Worm (Caenorhabditis elegans): ENCODE measurements around the gene bus-2.

The bus-2 gene

ce11 chrIV:1711029-1711489 is 11.4 kb downstream of the bus-2 start, which contains the start of gene rpi-2 (continued):
- TF ChIP-seq ceh-79 (tag; optimal IDR thresholded peaks at IDR 0.05), result peak; percentile 83
- TF ChIP-seq madf-6 (GFP tag; IDR thresholded peaks at IDR 0.05), result peak; percentile 88
- no peak for TF ChIP-seq ztf-22 (GFP tag; optimal IDR thresholded peaks at IDR 0.05)
- peak; percentile 58 for TF ChIP-seq Y53F4B.3 (GFP tag; IDR thresholded peaks at IDR 0.05)
- TF ChIP-seq zim-3 (tag; optimal IDR thresholded peaks at IDR 0.05), result peak; percentile 92
- no peak for TF ChIP-seq B0019.2 (GFP tag; conservative IDR thresholded peaks at IDR 0.05)
- peak; percentile 93 for TF ChIP-seq egl-44 (GFP tag; IDR thresholded peaks at IDR 0.05)
- peak; percentile 78 for TF ChIP-seq atf-7 (tag; optimal IDR thresholded peaks at IDR 0.05)
- TF ChIP-seq ekl-4 (GFP tag; IDR thresholded peaks at IDR 0.05), result peak; percentile 96
- 0 out of 2 replicates have a peak, but pooled peaks have one; percentile 21 for TF ChIP-seq sea-2 (GFP tag; IDR thresholded peaks at IDR 0.05)
- TF ChIP-seq tlf-1 (GFP tag; optimal IDR thresholded peaks at IDR 0.05), result peak; percentile 92
- TF ChIP-seq die-1 (tag; optimal IDR thresholded peaks at IDR 0.05), result peak; percentile 71
- TF ChIP-seq ztf-25 (GFP tag; IDR thresholded peaks at IDR 0.05), result no peak
- TF ChIP-seq K11D2.4 (GFP tag; IDR thresholded peaks at IDR 0.05), result peak; percentile 67; the same call in 1 of the 2 replicates
- no peak for TF ChIP-seq egrh-3 (GFP tag; IDR thresholded peaks at IDR 0.05)
- no peak for TF ChIP-seq bed-2 (GFP tag; IDR thresholded peaks at IDR 0.05)
- TF ChIP-seq ceh-91 (GFP tag; IDR thresholded peaks at IDR 0.05), result peak; percentile 45; the same call in 1 of the 2 replicates
- TF ChIP-seq K12H6.12 (tag; optimal IDR thresholded peaks at IDR 0.05), result peak; percentile 42
- TF ChIP-seq sptf-2 (GFP tag; optimal IDR thresholded peaks at IDR 0.05), result no peak
- TF ChIP-seq F57A8.1 (GFP tag; optimal IDR thresholded peaks at IDR 0.05), result no peak
- peak; percentile 92 for TF ChIP-seq F39B2.1 (GFP tag; IDR thresholded peaks at IDR 0.05)
- TF ChIP-seq tbp1 (GFP tag; optimal IDR thresholded peaks at IDR 0.05), result peak; percentile 70
- no peak for TF ChIP-seq rpc-1 (optimal IDR thresholded peaks at IDR 0.05)
- TF ChIP-seq rpc-1 (tag; optimal IDR thresholded peaks at IDR 0.05), result no peak
- peak; percentile 68 for TF ChIP-seq lsl-1 (GFP tag; optimal IDR thresholded peaks at IDR 0.05)
- TF ChIP-seq B0336.3 (GFP tag; IDR thresholded peaks at IDR 0.05), result peak; percentile 97
- TF ChIP-seq F37B4.10 (GFP tag; IDR thresholded peaks at IDR 0.05), result 0 out of 2 replicates have a peak, but pooled peaks have one; percentile 38
- TF ChIP-seq ceh-40 (GFP tag; IDR thresholded peaks at IDR 0.05), result peak; percentile 94
- TF ChIP-seq let-526 (GFP tag; IDR thresholded peaks at IDR 0.05), result 0 out of 2 replicates have a peak, but pooled peaks have one; percentile 59
- TF ChIP-seq F33H1.4 (GFP tag; IDR thresholded peaks at IDR 0.05), result peak; percentile 62
- peak; percentile 46 for TF ChIP-seq ceh-27 (GFP tag; optimal IDR thresholded peaks at IDR 0.05)
- TF ChIP-seq aptf-3 (GFP tag; IDR thresholded peaks at IDR 0.05), result peak; percentile 91
- TF ChIP-seq hrde-1 (tag; optimal IDR thresholded peaks at IDR 0.05; ENCODE audit: borderline replicate concordance), result peak; percentile 95
- TF ChIP-seq attf-6 (GFP tag; IDR thresholded peaks at IDR 0.05), result peak; percentile 90
- TF ChIP-seq nhr-27 (tag; optimal IDR thresholded peaks at IDR 0.05), result peak; percentile 62
- TF ChIP-seq lin-26 (GFP tag; IDR thresholded peaks at IDR 0.05), result peak; percentile 96
- peak; percentile 90 for TF ChIP-seq nfyb-1 (GFP tag; IDR thresholded peaks at IDR 0.05)
- TF ChIP-seq zfh-2 (GFP tag; conservative IDR thresholded peaks at IDR 0.05), result peak; percentile 16; the same call in 1 of the 2 replicates

DNA sequence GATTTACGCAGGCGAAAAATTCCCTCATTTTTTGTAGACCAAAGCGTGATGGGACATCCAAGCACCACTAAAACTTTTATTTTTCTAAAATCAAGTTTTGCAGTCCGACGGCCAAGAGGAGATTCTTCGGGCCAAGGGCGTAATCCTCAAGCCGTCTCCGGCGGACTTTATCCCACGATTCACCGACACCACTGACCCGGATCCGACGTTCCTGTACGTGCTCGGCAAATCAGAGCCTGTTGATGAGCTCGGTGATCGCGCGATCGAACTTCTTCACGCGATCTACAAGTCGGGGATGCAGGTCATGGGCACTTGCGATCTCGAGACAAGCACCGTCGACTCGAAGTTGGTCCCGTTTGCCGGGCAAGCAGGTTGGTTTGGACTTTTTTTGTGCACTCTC is 13.9 kb downstream of the bus-2 start:
- TF ChIP-seq zfh-2 (GFP tag; conservative IDR thresholded peaks at IDR 0.05) (peak; percentile 75), ceh-91 (GFP tag; IDR thresholded peaks at IDR 0.05) (no peak), tbp1 (GFP tag; optimal IDR thresholded peaks at IDR 0.05) (no peak)

ce11 chrIV:1715705-1716104 is 16.0 kb downstream of the bus-2 start:
- TF ChIP-seq lin-40 (tag; optimal IDR thresholded peaks at IDR 0.05) (peak; percentile 29), nfya-1 (tag; optimal IDR thresholded peaks at IDR 0.05; ENCODE audit: borderline replicate concordance, insufficient read depth) (no peak)

Data from whole organism, young adult.